Fruit fly (Drosophila melanogaster) whole organism, pupa: ENCODE data around the gene Cp18.
A peak's percentile ranks its signal among the peaks of the same experiment; 100 is the strongest.

Experiments used
- CG10348 ChIP-seq: fragments of 200-800 bp; sonication (Bioruptor generic); IDR thresholded peaks from 2 replicates; pipeline ENCODE4 v1.3.6; 2022; ENCODE audit warnings: missing biosample characterization, missing genetic modification characterization
- CG12605 ChIP-seq: fragments of 200-800 bp; sonication (Bioruptor generic); IDR thresholded peaks from 2 replicates; pipeline ENCODE4 v1.3.6; 2022; ENCODE audit warnings: missing biosample characterization, missing genetic modification characterization
- CG13204 ChIP-seq: fragments of 200-800 bp; sonication (Bioruptor generic); optimal IDR thresholded peaks from 2 replicates; lab custom pipeline; 2018; ENCODE audit warnings: missing biosample characterization, mild to moderate bottlenecking, missing genetic modification characterization, moderate library complexity
- CG14655 ChIP-seq: fragments of 200-800 bp; sonication (Bioruptor generic); optimal IDR thresholded peaks from 3 replicates; lab custom pipeline; 2017; ENCODE audit warnings: mild to moderate bottlenecking, missing biosample characterization, missing genetic modification reagents, missing genetic modification characterization
- CG15710 ChIP-seq: fragments of 200-800 bp; sonication (Bioruptor generic); optimal IDR thresholded peaks from 2 replicates; lab custom pipeline; 2018; ENCODE audit warnings: missing biosample characterization, mild to moderate bottlenecking, missing genetic modification characterization, moderate library complexity
- CG17806 ChIP-seq: fragments of 200-800 bp; sonication (Bioruptor generic); optimal IDR thresholded peaks from 2 replicates; lab custom pipeline; 2018; ENCODE audit warnings: missing biosample characterization, mild to moderate bottlenecking, missing genetic modification characterization, moderate library complexity
- CG32121 ChIP-seq: fragments of 200-800 bp; sonication (Bioruptor generic); IDR thresholded peaks from 2 replicates; pipeline ENCODE4 v1.3.6; 2022; ENCODE audit warnings: missing biosample characterization, missing genetic modification characterization
- CG34367 ChIP-seq: fragments of 200-800 bp; sonication (Bioruptor generic); optimal IDR thresholded peaks from 2 replicates; lab custom pipeline; 2018; ENCODE audit warnings: missing biosample characterization, mild to moderate bottlenecking, missing genetic modification characterization
- CG4496 ChIP-seq: fragments of 200-800 bp; sonication (Bioruptor generic); IDR thresholded peaks from 3 replicates; pipeline ENCODE4 v1.3.6; 2022; ENCODE audit warnings: missing biosample characterization, missing genetic modification characterization
- CG8159 ChIP-seq: fragments of 200-800 bp; sonication (Bioruptor generic); optimal IDR thresholded peaks from 3 replicates; lab custom pipeline; 2018; ENCODE audit warnings: missing biosample characterization, mild to moderate bottlenecking, missing genetic modification characterization, moderate library complexity
- CG8301 ChIP-seq: fragments of 200-800 bp; sonication (Bioruptor generic); optimal IDR thresholded peaks from 2 replicates; lab custom pipeline; 2018; ENCODE audit warnings: missing biosample characterization, mild to moderate bottlenecking, missing genetic modification characterization
- CG9948 ChIP-seq: fragments of 200-800 bp; sonication (Bioruptor generic); optimal IDR thresholded peaks from 2 replicates; lab custom pipeline; 2018; ENCODE audit warnings: missing biosample characterization, mild to moderate bottlenecking, missing genetic modification characterization, moderate library complexity
- D1 ChIP-seq: fragments of 200-800 bp; sonication (Bioruptor generic); optimal IDR thresholded peaks from 2 replicates; lab custom pipeline; 2018; ENCODE audit warnings: missing biosample characterization, mild to moderate bottlenecking, missing genetic modification characterization, moderate library complexity
- EcR ChIP-seq: fragments of 200-800 bp; sonication (Bioruptor generic); optimal IDR thresholded peaks from 3 replicates; lab custom pipeline; 2019; ENCODE audit warnings: missing biosample characterization, missing genetic modification characterization, mild to moderate bottlenecking, moderate library complexity, missing genetic modification reagents
- Ets98B ChIP-seq: fragments of 200-800 bp; sonication (Bioruptor generic); IDR thresholded peaks from 2 replicates; pipeline ENCODE4 v1.3.6; 2022; ENCODE audit warnings: missing biosample characterization, missing genetic modification characterization
- Pif1A ChIP-seq: fragments of 200-800 bp; sonication (Bioruptor generic); optimal IDR thresholded peaks from 3 replicates; lab custom pipeline; 2016; ENCODE audit warnings: missing biosample characterization, missing genetic modification characterization
- Pif1B ChIP-seq: fragments of 200-800 bp; sonication (Bioruptor generic); optimal IDR thresholded peaks from 3 replicates; lab custom pipeline; 2016; ENCODE audit warnings: missing biosample characterization, missing genetic modification characterization
- Snoo ChIP-seq: fragments of 200-800 bp; sonication (Bioruptor generic); optimal IDR thresholded peaks from 3 replicates; lab custom pipeline; 2017; ENCODE audit warnings: missing biosample characterization, mild to moderate bottlenecking, missing genetic modification characterization, inconsistent platforms
- fd96Ca ChIP-seq: fragments of 200-800 bp; sonication (Bioruptor generic); IDR thresholded peaks from 3 replicates; pipeline ENCODE4 v1.3.6; 2022; ENCODE audit warnings: missing biosample characterization, missing genetic modification characterization
- gl ChIP-seq: fragments of 200-800 bp; sonication (Bioruptor generic); optimal IDR thresholded peaks from 2 replicates; lab custom pipeline; 2018; ENCODE audit warnings: missing biosample characterization, mild to moderate bottlenecking, missing genetic modification characterization
- rn ChIP-seq: fragments of 200-800 bp; sonication (Bioruptor generic); IDR thresholded peaks from 2 replicates; pipeline ENCODE4 v1.3.6; 2022; ENCODE audit warnings: missing biosample characterization, missing genetic modification characterization

Gene Cp18

DNA sequence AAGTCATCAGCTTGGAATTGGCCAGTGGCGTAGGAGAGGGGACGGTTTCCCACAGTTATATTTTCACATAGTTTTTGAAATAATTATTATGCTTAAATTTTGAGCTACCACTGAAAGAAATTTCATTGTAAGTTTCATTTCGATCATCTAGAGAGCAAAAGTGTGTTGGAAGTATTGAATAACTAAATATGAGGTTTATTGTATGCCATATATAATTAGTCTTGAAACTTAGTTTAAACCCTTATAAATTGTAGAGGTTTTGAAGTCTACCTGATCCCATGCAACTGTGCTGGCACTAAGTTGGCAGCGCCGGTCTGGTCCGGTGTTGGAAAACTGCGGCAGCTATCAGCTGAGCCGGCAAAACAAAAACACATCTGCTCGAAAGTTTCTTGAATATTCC is 5.4 kb upstream of the Cp18 start, which contains the start of the genes CG32022 and CG6511:
Gene CG32022, minus strand, starts transcription at position 128 of the 400 bp plus-strand sequence.
Gene CG6511, plus strand, starts transcription at position 180 of the 400 bp plus-strand sequence.
- TF ChIP-seq CG15710 (tag; lab: Kevin White, UChicago) (peak; percentile 98), CG17806 (peak; percentile 96), EcR (no peak), rn (peak; percentile 97), Pif1B (GFP tag; lab: Kevin White, UChicago) (peak; percentile 89), CG13204 (GFP tag; lab: Kevin White, UChicago) (peak; percentile 87), CG12605 (GFP tag; lab: Robert Waterston, UW) (peak; percentile 91), Pif1A (GFP tag; lab: Kevin White, UChicago) (peak; percentile 97), CG32121 (GFP tag; lab: Robert Waterston, UW) (peak; percentile 97), CG8159 (peak; percentile 98), CG8301 (tag; lab: Kevin White, UChicago) (peak; percentile 98), D1 (tag; lab: Kevin White, UChicago) (no peak), Ets98B (GFP tag; lab: Robert Waterston, UW) (peak; percentile 93), CG9948 (tag; lab: Kevin White, UChicago) (peak; percentile 98), CG4496 (GFP tag; lab: Robert Waterston, UW) (peak; percentile 97), gl (tag; lab: Kevin White, UChicago) (peak; percentile 92), CG34367 (tag; lab: Kevin White, UChicago) (peak; percentile 96), fd96Ca (GFP tag; lab: Robert Waterston, UW) (peak; percentile 96), Snoo (tag; lab: Kevin White, UChicago) (peak; percentile 98), CG10348 (GFP tag; lab: Robert Waterston, UW) (peak; percentile 97), CG14655 (GFP tag; lab: Kevin White, UChicago) (peak; percentile 98)

DNA sequence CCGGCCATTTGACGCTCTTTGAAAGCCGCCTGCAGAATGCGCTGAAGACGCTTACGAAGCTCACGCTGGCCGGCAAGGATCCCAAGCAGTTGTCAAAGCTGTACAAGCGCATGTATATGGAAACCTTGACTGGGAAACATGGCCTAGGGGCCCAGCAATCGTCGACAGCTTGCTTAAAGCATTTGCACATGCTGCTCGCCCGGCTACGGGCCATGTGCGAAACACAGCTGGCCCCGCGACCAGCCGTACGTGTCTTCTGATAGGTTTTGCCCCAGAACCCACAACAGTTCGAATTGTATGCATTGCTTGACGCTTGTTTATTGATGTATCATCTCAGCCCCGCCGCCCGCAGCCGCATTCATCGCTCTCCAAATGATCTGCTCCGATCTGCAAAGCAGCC is 1.3 kb upstream of the Cp18 start:
- TF ChIP-seq CG10348 (GFP tag; lab: Robert Waterston, UW) (no peak), Pif1A (GFP tag; lab: Kevin White, UChicago) (no peak), fd96Ca (GFP tag; lab: Robert Waterston, UW) (no peak)

DNA sequence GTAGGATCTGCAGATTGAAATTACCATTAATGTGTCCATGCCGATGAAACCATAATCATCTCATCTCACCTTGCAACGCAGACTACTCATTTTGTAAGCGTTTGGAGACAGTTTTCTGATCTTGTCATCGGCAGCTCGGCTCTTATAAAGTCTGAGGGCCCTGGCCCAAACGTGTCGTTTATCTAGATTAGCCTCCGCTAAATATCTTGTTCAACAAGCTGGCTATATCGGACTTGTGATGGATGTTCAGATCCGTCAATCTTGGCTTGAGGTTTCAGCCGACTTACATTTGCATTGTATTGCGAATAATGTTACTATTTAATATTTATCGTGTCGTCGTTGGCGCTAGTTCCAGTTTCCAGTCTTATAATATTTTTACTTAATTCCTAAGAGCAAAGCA is 917 bp upstream of the Cp18 start, which contains the start of gene CG43965:
Gene CG43965, minus strand, starts transcription at position 101 of the 400 bp plus-strand sequence.
- TF ChIP-seq Pif1B (GFP tag; lab: Kevin White, UChicago) (no peak), Snoo (tag; lab: Kevin White, UChicago) (no peak), CG10348 (GFP tag; lab: Robert Waterston, UW) (no peak), D1 (tag; lab: Kevin White, UChicago) (no peak), CG32121 (GFP tag; lab: Robert Waterston, UW) (no peak), CG13204 (GFP tag; lab: Kevin White, UChicago) (no peak), Pif1A (GFP tag; lab: Kevin White, UChicago) (no peak), gl (tag; lab: Kevin White, UChicago) (no peak), CG17806 (no peak), rn (no peak), CG8301 (tag; lab: Kevin White, UChicago) (no peak), Ets98B (GFP tag; lab: Robert Waterston, UW) (no peak), fd96Ca (GFP tag; lab: Robert Waterston, UW) (no peak), CG15710 (tag; lab: Kevin White, UChicago) (no peak), EcR (no peak), CG8159 (no peak), CG4496 (GFP tag; lab: Robert Waterston, UW) (no peak)

DNA sequence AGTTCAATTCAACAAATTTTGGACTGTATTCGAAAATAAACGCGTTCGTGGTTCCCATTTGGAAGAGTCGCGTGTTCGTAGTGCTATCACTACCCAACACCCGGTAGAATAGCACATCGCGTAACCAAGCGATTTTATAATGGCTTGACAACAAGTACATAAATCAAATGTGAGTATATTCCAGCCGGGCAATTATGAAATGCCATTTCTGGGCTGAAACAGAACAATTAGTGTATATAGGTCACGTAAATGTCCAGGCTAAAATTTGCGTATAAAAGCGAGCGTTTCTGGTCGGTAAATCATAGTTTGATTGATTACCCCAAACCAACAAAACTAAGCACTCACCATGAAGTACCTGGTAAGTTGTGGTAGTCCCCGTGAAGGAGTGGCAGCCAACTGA is 1.6 kb downstream of the Cp18 start, which contains the start of gene Cp15:
Gene Cp15, plus strand, starts transcription at position 301 of the 400 bp plus-strand sequence.
- no peak for TF ChIP-seq CG8301 (tag; lab: Kevin White, UChicago)

DNA sequence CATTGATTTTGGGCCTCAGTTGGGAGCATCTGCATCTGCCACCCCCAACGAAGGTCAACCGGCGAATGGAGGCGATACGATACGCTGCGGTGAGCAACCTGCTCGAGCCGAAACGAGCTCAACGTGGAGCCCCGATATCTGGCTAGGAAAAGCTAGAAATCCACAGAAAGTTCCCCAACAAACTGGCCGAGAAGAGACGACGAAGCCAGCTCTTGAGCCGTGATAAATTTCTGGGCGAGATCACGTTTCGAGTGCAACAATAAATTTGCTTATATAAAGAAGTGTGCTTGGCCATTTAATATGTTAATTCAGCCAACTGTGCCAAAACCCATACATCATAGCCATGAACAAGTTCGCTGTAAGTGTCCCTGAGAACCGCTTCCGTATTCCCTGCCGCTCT is 3.0 kb downstream of the Cp18 start, which contains the start of gene Cp19:
Gene Cp19, plus strand, starts transcription at position 301 of the 400 bp plus-strand sequence.
- TF ChIP-seq CG14655 (GFP tag; lab: Kevin White, UChicago) (no peak), CG8159 (no peak), CG8301 (tag; lab: Kevin White, UChicago) (no peak)

DNA sequence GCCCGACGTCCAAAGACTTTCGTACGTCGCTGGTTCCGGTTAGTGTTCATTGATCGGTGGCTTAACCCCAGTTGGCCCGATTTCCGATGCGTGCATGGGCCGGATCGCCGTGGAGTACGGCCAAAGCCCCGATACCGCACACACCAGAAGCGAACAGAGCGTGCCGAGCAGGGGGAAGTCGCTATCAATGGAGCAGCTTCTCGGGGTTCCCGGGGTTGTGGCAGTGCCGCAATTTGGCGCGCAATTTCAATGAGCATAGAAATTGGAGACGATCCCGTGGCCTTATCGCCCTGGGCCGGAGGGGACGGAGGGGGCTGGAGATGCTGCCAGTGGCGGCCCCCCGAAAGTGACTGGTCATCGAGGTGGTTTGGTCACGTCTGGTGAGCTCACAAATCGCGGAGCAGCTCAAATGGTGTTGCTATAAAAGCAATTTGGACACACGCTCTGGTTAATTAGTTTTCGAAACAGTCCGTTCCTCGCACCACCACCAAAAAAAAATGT is 5.0 kb downstream of the Cp18 start, which contains the start of gene Cp16:
Gene Cp16, plus strand, starts transcription at position 451 of the 501 bp plus-strand sequence.
- TF ChIP-seq CG12605 (GFP tag; lab: Robert Waterston, UW): no peak
- no peak for TF ChIP-seq fd96Ca (GFP tag; lab: Robert Waterston, UW)
- no peak for TF ChIP-seq CG8159
- no peak for TF ChIP-seq rn
- TF ChIP-seq Ets98B (GFP tag; lab: Robert Waterston, UW): no peak
- no peak for TF ChIP-seq Pif1A (GFP tag; lab: Kevin White, UChicago)
- no peak for TF ChIP-seq CG8301 (tag; lab: Kevin White, UChicago)
- no peak for TF ChIP-seq D1 (tag; lab: Kevin White, UChicago)

DNA sequence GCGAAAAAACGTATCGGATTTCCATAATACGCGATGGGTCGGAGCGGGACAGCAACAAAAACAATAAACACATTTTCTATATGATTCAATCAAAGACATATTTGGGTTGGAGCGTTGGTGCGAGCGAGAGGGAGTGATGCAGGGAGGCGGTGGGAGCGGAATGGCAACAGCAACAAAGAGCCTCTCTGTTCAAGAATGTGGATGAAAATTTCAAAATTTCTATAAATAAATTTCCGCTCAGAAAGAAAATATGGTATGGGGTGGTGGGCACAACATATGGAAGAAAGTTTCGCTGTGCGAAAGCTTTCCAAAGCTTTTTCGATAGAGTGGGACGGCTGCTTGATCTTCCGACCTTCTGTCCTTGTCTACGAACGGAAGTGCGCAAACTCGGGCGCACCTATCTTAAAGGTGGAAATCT is 14.5 kb downstream of the Cp18 start:
- no peak for TF ChIP-seq Ets98B (GFP tag; lab: Robert Waterston, UW)
- peak; percentile 46; the same call in 1 of the 3 replicates for TF ChIP-seq CG4496 (GFP tag; lab: Robert Waterston, UW)
- TF ChIP-seq CG8159: no peak
